Worm (Caenorhabditis elegans): ENCODE data around the gene T07A9.14.

The T07A9.14 gene

ce11 chrIV:386576-386975 lies at the start of gene T07A9.14:
TSS of gene T07A9.14 (plus strand) at chrIV:386699.
- TF ChIP-seq ztf-23 (GFP tag; IDR thresholded peaks at IDR 0.05) (no peak), ztf-29 (GFP tag; IDR thresholded peaks at IDR 0.05) (no peak), ref-1 (GFP tag; conservative IDR thresholded peaks at IDR 0.05) (no peak), tab-1 (GFP tag; IDR thresholded peaks at IDR 0.05) (no peak), cog-1 (tag; optimal IDR thresholded peaks at IDR 0.05) (no peak), flt-1 (GFP tag; IDR thresholded peaks at IDR 0.05) (no peak), T22C8.4 (GFP tag; IDR thresholded peaks at IDR 0.05) (no peak), med-1 (GFP tag; optimal IDR thresholded peaks at IDR 0.05; ENCODE audit: insufficient read depth) (no peak), klf-2 (GFP tag; conservative IDR thresholded peaks at IDR 0.05) (no peak)

- TF ChIP-seq ztf-29 (GFP tag; IDR thresholded peaks at IDR 0.05) (no peak), cog-1 (tag; optimal IDR thresholded peaks at IDR 0.05) (no peak), klf-2 (GFP tag; conservative IDR thresholded peaks at IDR 0.05) (no peak), ztf-23 (GFP tag; IDR thresholded peaks at IDR 0.05) (no peak), med-1 (GFP tag; optimal IDR thresholded peaks at IDR 0.05; ENCODE audit: insufficient read depth) (no peak)
These were observed 49.3 kb upstream of the T07A9.14 start, which contains the start of gene pxmp-4 for ce11 chrIV:337128-337646. TSS of gene pxmp-4 (minus strand) at chrIV:337178.

ce11 chrIV:338192-338831 lies 48.2 kb upstream of the T07A9.14 start:
- no peak for TF ChIP-seq T22C8.4 (GFP tag; IDR thresholded peaks at IDR 0.05)
- no peak for TF ChIP-seq med-1 (GFP tag; optimal IDR thresholded peaks at IDR 0.05; ENCODE audit: insufficient read depth)
- TF ChIP-seq flt-1 (GFP tag; IDR thresholded peaks at IDR 0.05): no peak
- no peak for TF ChIP-seq cog-1 (tag; optimal IDR thresholded peaks at IDR 0.05)
- no peak for TF ChIP-seq klf-2 (GFP tag; conservative IDR thresholded peaks at IDR 0.05)

- TF ChIP-seq ztf-29 (GFP tag; IDR thresholded peaks at IDR 0.05) (no peak), cog-1 (tag; optimal IDR thresholded peaks at IDR 0.05) (no peak), tab-1 (GFP tag; IDR thresholded peaks at IDR 0.05) (no peak), ztf-23 (GFP tag; IDR thresholded peaks at IDR 0.05) (no peak)
These were observed 47.0 kb upstream of the T07A9.14 start, which contains the start of gene cdh-8 for ce11 chrIV:339508-339907. TSS of gene cdh-8 (plus strand) at chrIV:339808.

- TF ChIP-seq flt-1 (GFP tag; IDR thresholded peaks at IDR 0.05) (no peak), med-1 (GFP tag; optimal IDR thresholded peaks at IDR 0.05; ENCODE audit: insufficient read depth) (no peak), cog-1 (tag; optimal IDR thresholded peaks at IDR 0.05) (no peak), ref-1 (GFP tag; conservative IDR thresholded peaks at IDR 0.05) (no peak), T22C8.4 (GFP tag; IDR thresholded peaks at IDR 0.05) (no peak), tab-1 (GFP tag; IDR thresholded peaks at IDR 0.05) (no peak), klf-2 (GFP tag; conservative IDR thresholded peaks at IDR 0.05) (no peak)
These were observed 43.2 kb upstream of the T07A9.14 start for ce11 chrIV:343279-343678.

- TF ChIP-seq T22C8.4 (GFP tag; IDR thresholded peaks at IDR 0.05) (no peak), tab-1 (GFP tag; IDR thresholded peaks at IDR 0.05) (no peak), ztf-29 (GFP tag; IDR thresholded peaks at IDR 0.05) (no peak), klf-2 (GFP tag; conservative IDR thresholded peaks at IDR 0.05) (no peak), ref-1 (GFP tag; conservative IDR thresholded peaks at IDR 0.05) (no peak), cog-1 (tag; optimal IDR thresholded peaks at IDR 0.05) (no peak), flt-1 (GFP tag; IDR thresholded peaks at IDR 0.05) (no peak), med-1 (GFP tag; optimal IDR thresholded peaks at IDR 0.05; ENCODE audit: insufficient read depth) (no peak), ztf-23 (GFP tag; IDR thresholded peaks at IDR 0.05) (no peak)
These were observed 21.5 kb upstream of the T07A9.14 start for ce11 chrIV:364983-365382.

- TF ChIP-seq tab-1 (GFP tag; IDR thresholded peaks at IDR 0.05) (no peak), cog-1 (tag; optimal IDR thresholded peaks at IDR 0.05) (peak; percentile 25), ref-1 (GFP tag; conservative IDR thresholded peaks at IDR 0.05) (no peak)
These were observed 20.1 kb upstream of the T07A9.14 start for ce11 chrIV:366406-366805.

- TF ChIP-seq T22C8.4 (GFP tag; IDR thresholded peaks at IDR 0.05) (no peak), klf-2 (GFP tag; conservative IDR thresholded peaks at IDR 0.05) (no peak), med-1 (GFP tag; optimal IDR thresholded peaks at IDR 0.05; ENCODE audit: insufficient read depth) (no peak), ztf-23 (GFP tag; IDR thresholded peaks at IDR 0.05) (0 out of 2 replicates have a peak, but pooled peaks have one; percentile 47), flt-1 (GFP tag; IDR thresholded peaks at IDR 0.05) (peak; percentile 21; the same call in 1 of the 2 replicates), cog-1 (tag; optimal IDR thresholded peaks at IDR 0.05) (peak; percentile 22), ref-1 (GFP tag; conservative IDR thresholded peaks at IDR 0.05) (no peak), ztf-29 (GFP tag; IDR thresholded peaks at IDR 0.05) (no peak), tab-1 (GFP tag; IDR thresholded peaks at IDR 0.05) (no peak)
These were observed 14.2 kb upstream of the T07A9.14 start for ce11 chrIV:372146-372789.

- TF ChIP-seq ref-1 (GFP tag; conservative IDR thresholded peaks at IDR 0.05) (no peak), tab-1 (GFP tag; IDR thresholded peaks at IDR 0.05) (no peak), ztf-29 (GFP tag; IDR thresholded peaks at IDR 0.05) (no peak), cog-1 (tag; optimal IDR thresholded peaks at IDR 0.05) (no peak), T22C8.4 (GFP tag; IDR thresholded peaks at IDR 0.05) (no peak), flt-1 (GFP tag; IDR thresholded peaks at IDR 0.05) (no peak), ztf-23 (GFP tag; IDR thresholded peaks at IDR 0.05) (no peak), med-1 (GFP tag; optimal IDR thresholded peaks at IDR 0.05; ENCODE audit: insufficient read depth) (no peak), klf-2 (GFP tag; conservative IDR thresholded peaks at IDR 0.05) (no peak)
These were observed 12.5 kb upstream of the T07A9.14 start for ce11 chrIV:373963-374362.

ce11 chrIV:375915-376314 lies 10.6 kb upstream of the T07A9.14 start, which contains the start of gene fln-1:
TSS of gene fln-1 (minus strand) at chrIV:376015.
- TF ChIP-seq med-1 (GFP tag; optimal IDR thresholded peaks at IDR 0.05; ENCODE audit: insufficient read depth) (no peak), ztf-29 (GFP tag; IDR thresholded peaks at IDR 0.05) (no peak), T22C8.4 (GFP tag; IDR thresholded peaks at IDR 0.05) (no peak), ref-1 (GFP tag; conservative IDR thresholded peaks at IDR 0.05) (no peak), flt-1 (GFP tag; IDR thresholded peaks at IDR 0.05) (no peak), ztf-23 (GFP tag; IDR thresholded peaks at IDR 0.05) (no peak), klf-2 (GFP tag; conservative IDR thresholded peaks at IDR 0.05) (no peak), tab-1 (GFP tag; IDR thresholded peaks at IDR 0.05) (no peak), cog-1 (tag; optimal IDR thresholded peaks at IDR 0.05) (no peak)
